Fruit fly (Drosophila melanogaster): ENCODE results near the gene ATP6AP2.

The ATP6AP2 gene

dm6 chr3R:9258252-9259225, 1.9 kb upstream of the ATP6AP2 start, which contains the start of the genes Ibf2 and Ibf1 (continued):
- TF ChIP-seq yki (optimal IDR thresholded peaks at IDR 0.05) (no peak), CG33557 (GFP tag; optimal IDR thresholded peaks at IDR 0.05) (no peak), CG1603 (tag; optimal IDR thresholded peaks at IDR 0.05) (peak; percentile 8), nmo (GFP tag; optimal IDR thresholded peaks at IDR 0.05) (peak; percentile 13), disco-r (GFP tag; optimal IDR thresholded peaks at IDR 0.05) (no peak), kni (GFP tag; optimal IDR thresholded peaks at IDR 0.05) (no peak), klu (GFP tag; IDR thresholded peaks at IDR 0.05) (no peak), CG7963 (GFP tag; IDR thresholded peaks at IDR 0.05; ENCODE audit: partially characterized antibody) (peak; percentile 84), CG2120 (GFP tag; optimal IDR thresholded peaks at IDR 0.05) (no peak), Atf-2 (GFP tag; optimal IDR thresholded peaks at IDR 0.05) (no peak), Hmr (GFP tag; optimal IDR thresholded peaks at IDR 0.05) (no peak), CG13123 (GFP tag; optimal IDR thresholded peaks at IDR 0.05) (no peak), mld (GFP tag; IDR thresholded peaks at IDR 0.05; ENCODE audit: partially characterized antibody) (peak; percentile 81), CoRest (tag; optimal IDR thresholded peaks at IDR 0.05) (peak; percentile 31), CG15514 (GFP tag; optimal IDR thresholded peaks at IDR 0.05) (peak; percentile 4), CG10209 (GFP tag; optimal IDR thresholded peaks at IDR 0.05) (no peak), B-H2 (GFP tag; optimal IDR thresholded peaks at IDR 0.05) (no peak), CG6765 (GFP tag; optimal IDR thresholded peaks at IDR 0.05) (no peak), CG12659 (GFP tag; optimal IDR thresholded peaks at IDR 0.05) (peak; percentile 33), CG18599 (GFP tag; optimal IDR thresholded peaks at IDR 0.05) (no peak), stwl (tag; optimal IDR thresholded peaks at IDR 0.05) (peak; percentile 30), sim (GFP tag; IDR thresholded peaks at IDR 0.05) (no peak), CG2678 (tag; optimal IDR thresholded peaks at IDR 0.05) (no peak), CG14860 (GFP tag; IDR thresholded peaks at IDR 0.05; ENCODE audit: partially characterized antibody) (peak; percentile 75), CG8290 (GFP tag; optimal IDR thresholded peaks at IDR 0.05) (peak; percentile 90), CG8290 (tag; optimal IDR thresholded peaks at IDR 0.05) (peak; percentile 66 to 86), CG6854 (GFP tag; optimal IDR thresholded peaks at IDR 0.05) (no peak), nerfin-1 (tag; optimal IDR thresholded peaks at IDR 0.05) (peak; percentile 92), fd64A (GFP tag; optimal IDR thresholded peaks at IDR 0.05) (no peak), Bgb (GFP tag; IDR thresholded peaks at IDR 0.05; ENCODE audit: partially characterized antibody) (peak; percentile 88), rib (GFP tag; IDR thresholded peaks at IDR 0.05) (no peak), CG17186 (GFP tag; optimal IDR thresholded peaks at IDR 0.05) (no peak), Pdp1 (GFP tag; optimal IDR thresholded peaks at IDR 0.05) (no peak), wor (GFP tag; IDR thresholded peaks at IDR 0.05) (no peak), CG9215 (GFP tag; IDR thresholded peaks at IDR 0.05) (no peak), CG9817 (tag; optimal IDR thresholded peaks at IDR 0.05) (no peak), Dll (GFP tag; IDR thresholded peaks at IDR 0.05; ENCODE audit: partially characterized antibody) (peak; percentile 80), Doc2 (GFP tag; IDR thresholded peaks at IDR 0.05) (no peak), psq (GFP tag; optimal IDR thresholded peaks at IDR 0.05) (no peak), Rfx (GFP tag; IDR thresholded peaks at IDR 0.05) (no peak), HLH4C (GFP tag; IDR thresholded peaks at IDR 0.05; ENCODE audit: partially characterized antibody) (peak; percentile 77), Meics (GFP tag; optimal IDR thresholded peaks at IDR 0.05) (no peak), CG17612 (GFP tag; IDR thresholded peaks at IDR 0.05) (no peak), CG8924 (tag; optimal IDR thresholded peaks at IDR 0.05) (no peak), dati (GFP tag; IDR thresholded peaks at IDR 0.05) (no peak), MESR4 (GFP tag; optimal IDR thresholded peaks at IDR 0.05) (peak; percentile 59), ERR (GFP tag; optimal IDR thresholded peaks at IDR 0.05) (no peak), nerfin-2 (GFP tag; IDR thresholded peaks at IDR 0.05; ENCODE audit: partially characterized antibody) (peak; percentile 81)
